Worm (Caenorhabditis elegans): Measurements from ENCODE around the gene F18C5.9.

- TF ChIP-seq zfh-2 (GFP tag; conservative IDR thresholded peaks at IDR 0.05), result no peak
- no peak for TF ChIP-seq mel-28 (tag; optimal IDR thresholded peaks at IDR 0.05; ENCODE audit: borderline replicate concordance)
- no peak for TF ChIP-seq ets-4 (GFP tag; optimal IDR thresholded peaks at IDR 0.05)
- no peak for TF ChIP-seq Y53G8AR.9 (GFP tag; conservative IDR thresholded peaks at IDR 0.05)
- no peak for TF ChIP-seq ceh-91 (GFP tag; IDR thresholded peaks at IDR 0.05)
- no peak for TF ChIP-seq T26A5.8 (tag; optimal IDR thresholded peaks at IDR 0.05)
Measured at ce11 chrII:6575647-6576046, 8.7 kb downstream of the F18C5.9 start, which contains the start of gene sra-29.

Data from whole organism, young adult.